In the genomic region with DNA sequence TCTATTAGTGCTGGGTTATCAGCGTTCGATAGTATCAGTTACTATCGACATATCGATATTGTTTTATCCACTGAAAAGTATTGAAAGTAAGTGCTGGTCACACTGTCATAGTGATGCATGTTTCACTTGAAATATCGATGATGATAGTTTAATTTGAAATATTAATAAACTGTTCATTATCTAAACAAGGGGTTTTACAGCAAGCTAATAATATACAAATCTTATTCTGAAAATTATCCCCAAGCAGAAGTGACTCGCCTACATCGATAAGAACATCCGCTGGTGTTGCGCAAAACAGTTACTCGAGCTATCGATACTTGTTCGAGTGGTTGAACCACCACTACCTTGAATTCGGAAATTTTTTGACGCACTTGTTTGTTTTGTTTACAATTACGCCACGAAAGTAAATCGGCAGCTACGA, we compare ENCODE assay signal across 1 fruit fly cellular context.
TF ChIP-seq lines count a peak whose summit lies in the region.

A gene (minus strand): TSS at position 10 of the 421 bp plus-strand sequence.
A gene (plus strand): TSS at position 333 of the 421 bp plus-strand sequence.
A gene (plus strand): TSS at position 333 of the 421 bp plus-strand sequence.

TF ChIP-seq in whole organism, embryonic, 481 proteins besides CTCF, POLR2A, EP300 and RAD21 (continued from another document and continues in another):
- TF ChIP-seq CG15011 (GFP tag; optimal IDR thresholded peaks at IDR 0.05; lab: Kevin White, UChicago) (no peak), Fer2 (tag; optimal IDR thresholded peaks at IDR 0.05; lab: Kevin White, UChicago) (peak; percentile 62), ap (GFP tag; IDR thresholded peaks at IDR 0.05; lab: Robert Waterston, UW) (no peak), CG9437 (GFP tag; optimal IDR thresholded peaks at IDR 0.05; lab: Kevin White, UChicago) (peak; percentile 14), D (optimal IDR thresholded peaks at IDR 0.05; lab: Kevin White, UChicago) (no peak), D (GFP tag; optimal IDR thresholded peaks at IDR 0.05; lab: Kevin White, UChicago) (peak; percentile 39), CG11398 (GFP tag; optimal IDR thresholded peaks at IDR 0.05; lab: Kevin White, UChicago) (no peak), CG4282 (GFP tag; optimal IDR thresholded peaks at IDR 0.05; lab: Kevin White, UChicago) (peak; percentile 19), CG13624 (GFP tag; optimal IDR thresholded peaks at IDR 0.05; lab: Kevin White, UChicago) (peak; percentile 82), onecut (GFP tag; IDR thresholded peaks at IDR 0.05; lab: Robert Waterston, UW) (0 out of 2 replicates have a peak, but pooled peaks have one; percentile 7), scrt (GFP tag; optimal IDR thresholded peaks at IDR 0.05; lab: Kevin White, UChicago) (no peak), CG13424 (tag; optimal IDR thresholded peaks at IDR 0.05; lab: Kevin White, UChicago) (peak; percentile 74), Dp (GFP tag; optimal IDR thresholded peaks at IDR 0.05; lab: Kevin White, UChicago) (peak; percentile 54), cas (GFP tag; IDR thresholded peaks at IDR 0.05; lab: Robert Waterston, UW) (peak; percentile 53; the same call in 1 of the 2 replicates), Doc3 (GFP tag; IDR thresholded peaks at IDR 0.05; lab: Robert Waterston, UW; ENCODE audit: partially characterized antibody) (peak; percentile 97), CG7987 (GFP tag; optimal IDR thresholded peaks at IDR 0.05; lab: Kevin White, UChicago) (peak; percentile 23), lmd (GFP tag; IDR thresholded peaks at IDR 0.05; lab: Robert Waterston, UW) (peak; percentile 65; the same call in 1 of the 2 replicates), sob (GFP tag; IDR thresholded peaks at IDR 0.05; lab: Robert Waterston, UW) (peak; percentile 73), Lim3 (GFP tag; IDR thresholded peaks at IDR 0.05; lab: Robert Waterston, UW) (no peak), mld (GFP tag; IDR thresholded peaks at IDR 0.05; lab: Robert Waterston, UW; ENCODE audit: partially characterized antibody) (peak; percentile 79; the same call in 2 of the 3 replicates), CHES-1-like (GFP tag; optimal IDR thresholded peaks at IDR 0.05; lab: Kevin White, UChicago) (peak; percentile 93), salm (tag; optimal IDR thresholded peaks at IDR 0.05; lab: Kevin White, UChicago) (peak; percentile 2), Bteb2 (GFP tag; optimal IDR thresholded peaks at IDR 0.05; lab: Kevin White, UChicago) (peak; percentile 69), Sry-δ (GFP tag; optimal IDR thresholded peaks at IDR 0.05; lab: Kevin White, UChicago) (peak; percentile 99), CG11085 (GFP tag; IDR thresholded peaks at IDR 0.05; lab: Robert Waterston, UW) (peak; percentile 54), CG34224 (GFP tag; IDR thresholded peaks at IDR 0.05; lab: Robert Waterston, UW; ENCODE audit: partially characterized antibody) (peak; percentile 94), btn (GFP tag; optimal IDR thresholded peaks at IDR 0.05; lab: Kevin White, UChicago) (no peak), CG17568 (GFP tag; optimal IDR thresholded peaks at IDR 0.05; lab: Kevin White, UChicago) (no peak), NfI (GFP tag; optimal IDR thresholded peaks at IDR 0.05; lab: Kevin White, UChicago) (peak; percentile 72), Xbp1 (GFP tag; optimal IDR thresholded peaks at IDR 0.05; lab: Kevin White, UChicago) (peak; percentile 76), pnt (GFP tag; optimal IDR thresholded peaks at IDR 0.05; lab: Kevin White, UChicago) (peak; percentile 52), CG10366 (GFP tag; IDR thresholded peaks at IDR 0.05; lab: Robert Waterston, UW) (peak; percentile 24; the same call in 1 of the 2 replicates), Ssrp (tag; optimal IDR thresholded peaks at IDR 0.05; lab: Kevin White, UChicago) (peak; percentile 64), zf30C (GFP tag; optimal IDR thresholded peaks at IDR 0.05; lab: Kevin White, UChicago) (no peak), CG8944 (GFP tag; optimal IDR thresholded peaks at IDR 0.05; lab: Kevin White, UChicago) (peak; percentile 70), aop (GFP tag; IDR thresholded peaks at IDR 0.05; lab: Robert Waterston, UW) (no peak), tio (GFP tag; optimal IDR thresholded peaks at IDR 0.05; lab: Kevin White, UChicago) (no peak), CG3726 (GFP tag; IDR thresholded peaks at IDR 0.05; lab: Robert Waterston, UW) (no peak), unc-4 (GFP tag; IDR thresholded peaks at IDR 0.05; lab: Robert Waterston, UW; ENCODE audit: partially characterized antibody) (peak; percentile 98), CG8924 (tag; optimal IDR thresholded peaks at IDR 0.05; lab: Kevin White, UChicago) (no peak), Optix (GFP tag; IDR thresholded peaks at IDR 0.05; lab: Robert Waterston, UW) (no peak), CG30431 (GFP tag; optimal IDR thresholded peaks at IDR 0.05; lab: Kevin White, UChicago) (peak; percentile 19), Lhr (GFP tag; optimal IDR thresholded peaks at IDR 0.05; lab: Kevin White, UChicago) (peak; percentile 59), cad (GFP tag; optimal IDR thresholded peaks at IDR 0.05; lab: Kevin White, UChicago) (no peak), bab2 (GFP tag; optimal IDR thresholded peaks at IDR 0.05; lab: Kevin White, UChicago) (peak; percentile 52), Side (GFP tag; optimal IDR thresholded peaks at IDR 0.05; lab: Kevin White, UChicago) (peak; percentile 53), ash1 (GFP tag; optimal IDR thresholded peaks at IDR 0.05; lab: Kevin White, UChicago) (no peak), otp (GFP tag; IDR thresholded peaks at IDR 0.05; lab: Robert Waterston, UW) (no peak), CG12299 (tag; optimal IDR thresholded peaks at IDR 0.05; lab: Kevin White, UChicago) (peak; percentile 34), CG2889 (GFP tag; IDR thresholded peaks at IDR 0.05; lab: Robert Waterston, UW) (0 out of 3 replicates have a peak, but pooled peaks have one; percentile 38), Fer3 (tag; optimal IDR thresholded peaks at IDR 0.05; lab: Kevin White, UChicago) (peak; percentile 56), nom (GFP tag; optimal IDR thresholded peaks at IDR 0.05; lab: Kevin White, UChicago) (peak; percentile 24), Meics (GFP tag; optimal IDR thresholded peaks at IDR 0.05; lab: Kevin White, UChicago) (no peak), CG9609 (GFP tag; optimal IDR thresholded peaks at IDR 0.05; lab: Kevin White, UChicago) (peak; percentile 67), gce (GFP tag; IDR thresholded peaks at IDR 0.05; lab: Robert Waterston, UW) (no peak), CG6854 (GFP tag; optimal IDR thresholded peaks at IDR 0.05; lab: Kevin White, UChicago) (no peak), CG30020 (tag; optimal IDR thresholded peaks at IDR 0.05; lab: Kevin White, UChicago) (peak; percentile 62), wor (GFP tag; IDR thresholded peaks at IDR 0.05; lab: Robert Waterston, UW) (no peak), CG6683 (GFP tag; optimal IDR thresholded peaks at IDR 0.05; lab: Kevin White, UChicago) (no peak), pfk (GFP tag; optimal IDR thresholded peaks at IDR 0.05; lab: Kevin White, UChicago) (no peak), tll (GFP tag; optimal IDR thresholded peaks at IDR 0.05; lab: Kevin White, UChicago) (peak; percentile 28 to 58), gfzf (GFP tag; optimal IDR thresholded peaks at IDR 0.05; lab: Kevin White, UChicago) (peak; percentile 68), toy (GFP tag; IDR thresholded peaks at IDR 0.05; lab: Robert Waterston, UW) (no peak), fd3F (GFP tag; optimal IDR thresholded peaks at IDR 0.05; lab: Kevin White, UChicago) (peak; percentile 12), Dfd (GFP tag; optimal IDR thresholded peaks at IDR 0.05; lab: Kevin White, UChicago) (no peak), Ada2b (GFP tag; IDR thresholded peaks at IDR 0.05; lab: Robert Waterston, UW) (peak; percentile 43; the same call in 1 of the 2 replicates), CG18476 (GFP tag; optimal IDR thresholded peaks at IDR 0.05; lab: Kevin White, UChicago) (peak; percentile 58), ase (GFP tag; IDR thresholded peaks at IDR 0.05; lab: Robert Waterston, UW) (peak; percentile 50; the same call in 1 of the 3 replicates), CG18764 (GFP tag; optimal IDR thresholded peaks at IDR 0.05; lab: Kevin White, UChicago) (peak; percentile 36), CG3847 (GFP tag; IDR thresholded peaks at IDR 0.05; lab: Robert Waterston, UW) (peak; percentile 85), Sry-β (GFP tag; optimal IDR thresholded peaks at IDR 0.05; lab: Kevin White, UChicago) (peak; percentile 84), CG11247 (GFP tag; IDR thresholded peaks at IDR 0.05; lab: Robert Waterston, UW) (peak; percentile 70), CG14710 (tag; optimal IDR thresholded peaks at IDR 0.05; lab: Kevin White, UChicago) (peak; percentile 88), CG18011 (GFP tag; optimal IDR thresholded peaks at IDR 0.05; lab: Kevin White, UChicago) (peak; percentile 30), Pdp1 (GFP tag; optimal IDR thresholded peaks at IDR 0.05; lab: Kevin White, UChicago) (peak; percentile 68 to 89), CG3163 (GFP tag; optimal IDR thresholded peaks at IDR 0.05; lab: Kevin White, UChicago) (peak; percentile 51), esg (GFP tag; conservative IDR thresholded peaks at IDR 0.05; lab: Robert Waterston, UW) (peak; percentile 68), CG7372 (GFP tag; IDR thresholded peaks at IDR 0.05; lab: Robert Waterston, UW) (peak; percentile 65), hbn (GFP tag; IDR thresholded peaks at IDR 0.05; lab: Robert Waterston, UW; ENCODE audit: partially characterized antibody) (peak; percentile 95), jigr1 (GFP tag; IDR thresholded peaks at IDR 0.05; lab: Robert Waterston, UW) (no peak), CG13123 (GFP tag; optimal IDR thresholded peaks at IDR 0.05; lab: Kevin White, UChicago) (peak; percentile 50), BtbVII (GFP tag; optimal IDR thresholded peaks at IDR 0.05; lab: Kevin White, UChicago) (no peak), Nf-YA (GFP tag; IDR thresholded peaks at IDR 0.05; lab: Robert Waterston, UW) (0 out of 2 replicates have a peak, but pooled peaks have one; percentile 6), zfh1 (GFP tag; IDR thresholded peaks at IDR 0.05; lab: Robert Waterston, UW) (peak; percentile 51; the same call in 1 of the 3 replicates), amos (GFP tag; IDR thresholded peaks at IDR 0.05; lab: Robert Waterston, UW; ENCODE audit: partially characterized antibody) (peak; percentile 98), grn (GFP tag; optimal IDR thresholded peaks at IDR 0.05; lab: Kevin White, UChicago) (no peak), Oli (tag; optimal IDR thresholded peaks at IDR 0.05; lab: Kevin White, UChicago) (peak; percentile 28), insv (GFP tag; optimal IDR thresholded peaks at IDR 0.05; lab: Kevin White, UChicago) (peak in 1 of 2 experiments; percentile 55), wek (GFP tag; optimal IDR thresholded peaks at IDR 0.05; lab: Kevin White, UChicago) (no peak), CG2129 (GFP tag; IDR thresholded peaks at IDR 0.05; lab: Robert Waterston, UW; ENCODE audit: partially characterized antibody) (peak; percentile 95), CG12769 (tag; optimal IDR thresholded peaks at IDR 0.05; lab: Kevin White, UChicago) (peak; percentile 53), dpn (GFP tag; optimal IDR thresholded peaks at IDR 0.05; lab: Kevin White, UChicago) (peak; percentile 76 to 82), schlank (tag; optimal IDR thresholded peaks at IDR 0.05; lab: Kevin White, UChicago) (peak; percentile 17), NFAT (GFP tag; IDR thresholded peaks at IDR 0.05; lab: Robert Waterston, UW) (peak; percentile 67), Asciz (GFP tag; optimal IDR thresholded peaks at IDR 0.05; lab: Kevin White, UChicago) (no peak), CG7357 (GFP tag; IDR thresholded peaks at IDR 0.05; lab: Robert Waterston, UW) (peak; percentile 54; the same call in 1 of the 3 replicates), Nf-YC (tag; optimal IDR thresholded peaks at IDR 0.05; lab: Kevin White, UChicago) (peak; percentile 70), Sin3A (optimal IDR thresholded peaks at IDR 0.05; lab: Kevin White, UChicago) (peak; percentile 77), luna (GFP tag; optimal IDR thresholded peaks at IDR 0.05; lab: Kevin White, UChicago) (peak; percentile 58), vnd (GFP tag; IDR thresholded peaks at IDR 0.05; lab: Robert Waterston, UW; ENCODE audit: partially characterized antibody) (peak; percentile 96), Tbp (GFP tag; optimal IDR thresholded peaks at IDR 0.05; lab: Kevin White, UChicago) (peak; percentile 1), zen (tag; optimal IDR thresholded peaks at IDR 0.05; lab: Kevin White, UChicago) (peak; percentile 60), CG2199 (GFP tag; IDR thresholded peaks at IDR 0.05; lab: Robert Waterston, UW) (no peak), sima (GFP tag; optimal IDR thresholded peaks at IDR 0.05; lab: Kevin White, UChicago) (no peak), E2f2 (GFP tag; IDR thresholded peaks at IDR 0.05; lab: Robert Waterston, UW) (peak; percentile 56), Ravus (GFP tag; IDR thresholded peaks at IDR 0.05; lab: Robert Waterston, UW) (no peak), Deaf1 (tag; optimal IDR thresholded peaks at IDR 0.05; lab: Kevin White, UChicago) (peak; percentile 58), Hmr (GFP tag; optimal IDR thresholded peaks at IDR 0.05; lab: Kevin White, UChicago) (no peak), CG8478 (optimal IDR thresholded peaks at IDR 0.05; lab: Kevin White, UChicago) (no peak), Hand (GFP tag; optimal IDR thresholded peaks at IDR 0.05; lab: Kevin White, UChicago) (no peak), CG33213 (GFP tag; optimal IDR thresholded peaks at IDR 0.05; lab: Kevin White, UChicago) (peak; percentile 55), knrl (GFP tag; IDR thresholded peaks at IDR 0.05; lab: Robert Waterston, UW; ENCODE audit: partially characterized antibody) (peak; percentile 98), CG9876 (GFP tag; optimal IDR thresholded peaks at IDR 0.05; lab: Kevin White, UChicago) (peak; percentile 30), danr (GFP tag; IDR thresholded peaks at IDR 0.05; lab: Robert Waterston, UW) (no peak), CG5245 (GFP tag; optimal IDR thresholded peaks at IDR 0.05; lab: Kevin White, UChicago) (no peak), Ptx1 (GFP tag; IDR thresholded peaks at IDR 0.05; lab: Robert Waterston, UW) (peak; percentile 69), Hr78 (GFP tag; optimal IDR thresholded peaks at IDR 0.05; lab: Kevin White, UChicago) (no peak), CG12104 (GFP tag; optimal IDR thresholded peaks at IDR 0.05; lab: Kevin White, UChicago) (peak; percentile 24), zen2 (GFP tag; IDR thresholded peaks at IDR 0.05; lab: Robert Waterston, UW; ENCODE audit: partially characterized antibody) (peak; percentile 92), ind (GFP tag; optimal IDR thresholded peaks at IDR 0.05; lab: Kevin White, UChicago) (peak; percentile 81), Eip74EF (GFP tag; optimal IDR thresholded peaks at IDR 0.05; lab: Kevin White, UChicago) (no peak), CG1832 (GFP tag; optimal IDR thresholded peaks at IDR 0.05; lab: Kevin White, UChicago) (no peak), CG12071 (GFP tag; optimal IDR thresholded peaks at IDR 0.05; lab: Kevin White, UChicago) (no peak), crp (GFP tag; optimal IDR thresholded peaks at IDR 0.05; lab: Kevin White, UChicago) (peak in 1 of 2 experiments; percentile 5)
